Fruit fly (Drosophila melanogaster) whole organism, prepupa: ENCODE measurements around the gene Awh.

Source experiments
- Blimp-1 ChIP-seq: fragments of 200-800 bp; sonication (Bioruptor generic); optimal IDR thresholded peaks from 3 replicates; lab custom pipeline; 2017; ENCODE audit warnings: missing biosample characterization, missing genetic modification characterization, mild to moderate bottlenecking, moderate library complexity, missing genetic modification reagents
- CG10631 ChIP-seq: fragments of 200-800 bp; sonication (Bioruptor generic); optimal IDR thresholded peaks from 2 replicates; lab custom pipeline; 2016; ENCODE audit warnings: missing biosample characterization, missing genetic modification characterization
- CG10669 ChIP-seq: fragments of 200-800 bp; sonication (Bioruptor generic); optimal IDR thresholded peaks from 3 replicates; lab custom pipeline; 2018; ENCODE audit warnings: missing biosample characterization, mild to moderate bottlenecking, missing genetic modification characterization, moderate library complexity
- CG11762 ChIP-seq: fragments of 200-800 bp; sonication (Bioruptor generic); optimal IDR thresholded peaks from 3 replicates; lab custom pipeline; 2016; ENCODE audit warnings: missing biosample characterization, missing genetic modification characterization; ENCODE audit not compliant: insufficient read depth
- CG11902 ChIP-seq: fragments of 200-800 bp; sonication (Bioruptor generic); optimal IDR thresholded peaks from 3 replicates; lab custom pipeline; 2016; ENCODE audit warnings: missing biosample characterization, missing genetic modification characterization
- CG15336 ChIP-seq: fragments of 200-800 bp; sonication (Bioruptor generic); IDR thresholded peaks from 2 replicates; pipeline ENCODE4 v1.3.6; 2022; ENCODE audit warnings: missing biosample characterization, missing genetic modification characterization
- CG3032 ChIP-seq: fragments of 200-800 bp; optimal IDR thresholded peaks from 2 replicates; lab custom pipeline; 2019; ENCODE audit warnings: missing biosample characterization, mild to moderate bottlenecking, missing genetic modification characterization, moderate library complexity
- CG31627 ChIP-seq: fragments of 200-800 bp; sonication (Bioruptor generic); optimal IDR thresholded peaks from 3 replicates; lab custom pipeline; 2016; ENCODE audit warnings: missing biosample characterization, missing genetic modification characterization
- CG32006 ChIP-seq: fragments of 200-800 bp; sonication (Bioruptor generic); optimal IDR thresholded peaks from 3 replicates; lab custom pipeline; 2017; ENCODE audit warnings: missing biosample characterization, mild to moderate bottlenecking, missing genetic modification characterization
- CG34406 ChIP-seq: fragments of 200-800 bp; sonication (Bioruptor generic); optimal IDR thresholded peaks from 3 replicates; lab custom pipeline; 2016; ENCODE audit warnings: missing biosample characterization, missing genetic modification characterization
- CG3919 ChIP-seq: fragments of 200-800 bp; sonication (Bioruptor generic); optimal IDR thresholded peaks from 3 replicates; lab custom pipeline; 2016; ENCODE audit warnings: missing biosample characterization, missing genetic modification characterization
- CG6163 ChIP-seq: fragments of 200-800 bp; sonication (Bioruptor generic); IDR thresholded peaks from 3 replicates; pipeline ENCODE4 v1.3.6; 2022; ENCODE audit warnings: missing biosample characterization, missing genetic modification characterization
- CG6276 ChIP-seq: fragments of 200-800 bp; sonication (Bioruptor generic); optimal IDR thresholded peaks from 2 replicates; lab custom pipeline; 2017; ENCODE audit warnings: missing biosample characterization, mild to moderate bottlenecking, missing genetic modification characterization
- CG6808 ChIP-seq: fragments of 200-800 bp; sonication (Bioruptor generic); optimal IDR thresholded peaks from 3 replicates; lab custom pipeline; 2017; ENCODE audit warnings: missing biosample characterization, missing genetic modification characterization, mild to moderate bottlenecking, moderate library complexity, missing genetic modification reagents
- CG8119 ChIP-seq: fragments of 200-800 bp; sonication (Bioruptor generic); IDR thresholded peaks from 3 replicates; pipeline ENCODE4 v1.3.6; 2022; ENCODE audit warnings: missing biosample characterization, missing genetic modification characterization
- CG8319 ChIP-seq: fragments of 200-800 bp; sonication (Bioruptor generic); optimal IDR thresholded peaks from 3 replicates; lab custom pipeline; 2016; ENCODE audit warnings: missing biosample characterization, missing genetic modification characterization
- CG8632 ChIP-seq: fragments of 200-800 bp; sonication (Bioruptor generic); optimal IDR thresholded peaks from 3 replicates; lab custom pipeline; 2016; ENCODE audit warnings: missing biosample characterization, missing genetic modification characterization
- Eip75B ChIP-seq: fragments of 200-800 bp; sonication (Bioruptor generic); optimal IDR thresholded peaks from 3 replicates; lab custom pipeline; 2016; ENCODE audit warnings: missing biosample characterization, missing genetic modification characterization
- Eip93F ChIP-seq: fragments of 200-800 bp; sonication (Bioruptor generic); optimal IDR thresholded peaks from 2 replicates; lab custom pipeline; 2016; ENCODE audit warnings: missing biosample characterization, mild to moderate bottlenecking, missing genetic modification characterization
- Ets96B ChIP-seq: fragments of 200-800 bp; optimal IDR thresholded peaks from 2 replicates; lab custom pipeline; 2019; ENCODE audit warnings: missing biosample characterization, mild to moderate bottlenecking, missing genetic modification characterization, moderate library complexity
- Gug ChIP-seq: fragments of 200-800 bp; sonication (Bioruptor generic); IDR thresholded peaks from 2 replicates; pipeline ENCODE4 v1.3.6; 2022; ENCODE audit warnings: missing biosample characterization, missing genetic modification characterization
- Hr38 ChIP-seq: sonication (Bioruptor generic); optimal IDR thresholded peaks from 2 replicates; lab custom pipeline; 2016; ENCODE audit warnings: missing biosample characterization, missing genetic modification characterization
- Hr39 ChIP-seq: fragments of 200-800 bp; sonication (Bioruptor generic); optimal IDR thresholded peaks from 2 replicates; lab custom pipeline; 2016; ENCODE audit warnings: missing biosample characterization, missing genetic modification characterization
- Smox ChIP-seq: fragments of 200-800 bp; sonication (Bioruptor generic); optimal IDR thresholded peaks from 3 replicates; lab custom pipeline; 2016; ENCODE audit warnings: missing biosample characterization, missing genetic modification characterization
- Sox102F ChIP-seq: fragments of 200-800 bp; sonication (Bioruptor generic); optimal IDR thresholded peaks from 2 replicates; lab custom pipeline; 2016; ENCODE audit warnings: missing biosample characterization, mild to moderate bottlenecking, missing genetic modification characterization
- Sox15 ChIP-seq: fragments of 200-800 bp; sonication (Bioruptor generic); optimal IDR thresholded peaks from 3 replicates; lab custom pipeline; 2016; ENCODE audit warnings: missing biosample characterization, missing genetic modification characterization
- achi ChIP-seq: fragments of 200-800 bp; sonication (Bioruptor generic); optimal IDR thresholded peaks from 3 replicates; lab custom pipeline; 2016; ENCODE audit warnings: missing biosample characterization, missing genetic modification characterization
- acj6 ChIP-seq: fragments of 200-800 bp; sonication (Bioruptor generic); optimal IDR thresholded peaks from 3 replicates; lab custom pipeline; 2016; ENCODE audit warnings: missing biosample characterization, missing genetic modification characterization
- cyc ChIP-seq: fragments of 200-800 bp; sonication (Bioruptor generic); optimal IDR thresholded peaks from 3 replicates; lab custom pipeline; 2016; ENCODE audit warnings: missing biosample characterization, missing genetic modification characterization
- fd59A ChIP-seq: fragments of 200-800 bp; sonication (Bioruptor generic); optimal IDR thresholded peaks from 2 replicates; lab custom pipeline; 2017; ENCODE audit warnings: missing biosample characterization, mild to moderate bottlenecking, missing genetic modification characterization, missing genetic modification reagents
- lz ChIP-seq: fragments of 200-800 bp; sonication (Bioruptor generic); optimal IDR thresholded peaks from 3 replicates; lab custom pipeline; 2016; ENCODE audit warnings: missing biosample characterization, missing genetic modification characterization
- net ChIP-seq: fragments of 200-800 bp; sonication (Bioruptor generic); optimal IDR thresholded peaks from 3 replicates; lab custom pipeline; 2016; ENCODE audit warnings: missing biosample characterization, missing genetic modification characterization
- pdm3 ChIP-seq: fragments of 200-800 bp; sonication (Bioruptor generic); optimal IDR thresholded peaks from 3 replicates; lab custom pipeline; 2016; ENCODE audit warnings: missing biosample characterization, missing genetic modification characterization
- ss ChIP-seq, 2 experiments: fragments of 200-800 bp; sonication (Bioruptor generic); optimal IDR thresholded peaks; 2 replicates in 1 of 2; 3 replicates in 1 of 2; lab custom pipeline; 2017 to 2018; ENCODE audit warnings: mild to moderate bottlenecking in 2 of 2, missing biosample characterization in 2 of 2, missing genetic modification characterization in 2 of 2, moderate library complexity in 1 of 2
- vri ChIP-seq: fragments of 200-800 bp; sonication (Bioruptor generic); optimal IDR thresholded peaks from 3 replicates; lab custom pipeline; 2016; ENCODE audit warnings: missing biosample characterization, mild to moderate bottlenecking, missing genetic modification characterization

Awh gene

DNA sequence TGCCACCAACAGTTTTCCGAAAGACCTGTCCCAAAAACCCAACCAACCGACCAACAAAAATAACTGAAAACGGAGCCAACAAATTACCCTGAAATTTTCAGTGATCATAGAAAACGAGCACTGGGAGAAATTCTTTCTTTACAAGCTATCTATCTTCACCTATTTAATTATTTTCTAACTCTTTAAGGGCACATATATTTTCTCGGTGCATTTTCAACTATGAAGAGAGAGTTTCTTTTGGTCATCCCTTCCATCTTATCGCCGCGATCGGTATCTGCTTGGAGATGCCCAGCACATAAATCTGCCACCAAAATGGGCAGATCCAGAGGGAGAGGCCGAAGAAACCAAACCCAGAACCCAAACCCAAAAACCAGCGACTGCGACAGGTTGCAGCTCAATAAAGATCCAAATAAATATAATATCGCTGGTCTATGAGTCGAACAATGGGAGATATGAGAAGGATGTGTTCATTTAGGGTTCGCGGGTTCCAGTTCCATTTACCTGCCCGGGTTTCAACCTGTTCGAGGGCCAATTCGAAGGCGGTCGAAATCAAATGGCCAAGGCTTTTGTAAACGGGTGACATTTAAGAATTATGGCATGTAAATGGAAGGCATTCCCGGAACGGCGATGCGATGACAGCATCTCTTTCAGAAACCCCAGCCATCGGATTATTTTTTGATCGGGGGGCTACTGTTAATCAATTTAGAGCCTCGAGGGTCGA is 2.9 kb upstream of the Awh start:
- TF ChIP-seq CG8319 (GFP tag; lab: Kevin White, UChicago) (no peak), fd59A (GFP tag; lab: Kevin White, UChicago) (no peak), CG3919 (GFP tag; lab: Kevin White, UChicago) (no peak), lz (GFP tag; lab: Kevin White, UChicago) (no peak), Hr39 (GFP tag; lab: Kevin White, UChicago) (no peak), CG6276 (no peak), Smox (GFP tag; lab: Kevin White, UChicago) (no peak)
- TF ChIP-seq, all 60 proteins: peak for 0

DNA sequence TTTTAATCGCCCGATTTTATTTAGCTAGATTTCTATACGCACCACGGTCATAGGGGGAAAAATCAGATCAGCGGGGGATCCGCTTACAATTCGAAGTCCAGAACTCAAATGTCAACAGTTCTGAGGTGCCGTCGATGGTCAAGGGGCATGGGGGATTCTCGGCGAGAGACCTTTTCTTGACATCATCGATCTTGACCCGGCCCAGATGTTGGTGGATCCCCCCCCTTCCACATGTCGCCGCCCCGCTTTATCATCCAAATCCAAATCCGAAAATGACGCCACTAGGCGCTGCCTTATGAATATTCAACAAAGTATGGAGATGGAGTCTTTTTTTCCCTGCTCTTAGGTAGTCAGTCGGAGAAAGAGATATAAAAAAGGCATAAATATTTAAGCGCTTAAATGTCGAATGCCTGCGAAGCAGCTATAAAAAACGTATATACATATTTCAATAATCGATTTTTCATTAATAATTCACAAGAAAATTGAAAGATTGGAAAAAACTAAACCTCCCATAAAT is 1.9 kb downstream of the Awh start:
- TF ChIP-seq CG11902 (GFP tag; lab: Kevin White, UChicago) (no peak), CG32006 (GFP tag; lab: Kevin White, UChicago) (no peak)

DNA sequence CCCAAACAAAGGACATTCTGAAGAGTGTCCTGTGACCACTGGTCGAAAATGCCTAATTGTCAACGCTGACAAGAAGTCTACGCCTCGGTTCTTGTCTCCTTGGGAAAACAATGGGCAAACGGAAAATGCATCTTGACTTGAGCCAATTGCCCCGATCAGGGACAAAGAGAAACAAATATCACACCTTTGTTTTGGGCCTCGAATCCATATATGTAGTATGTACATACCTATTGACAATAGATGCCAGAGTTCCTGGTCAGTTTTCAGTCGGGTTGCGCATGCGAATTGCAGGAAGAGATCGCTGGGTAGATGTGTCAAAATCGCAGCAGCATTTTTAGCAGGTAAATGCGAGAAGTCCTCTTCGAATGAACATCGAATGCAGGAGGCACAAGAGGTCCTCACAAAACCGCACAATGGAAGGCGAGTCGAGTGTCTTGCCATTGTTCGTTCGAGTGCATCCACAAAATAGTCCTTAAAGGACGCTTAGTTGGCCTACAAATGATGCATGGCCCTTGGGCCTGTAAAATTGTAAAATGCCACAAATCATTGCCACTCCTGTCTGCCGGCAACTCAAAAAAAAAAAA is 2.8 kb downstream of the Awh start:
- TF ChIP-seq Ets96B (tag; lab: Kevin White, UChicago) (no peak), fd59A (GFP tag; lab: Kevin White, UChicago) (no peak), Sox15 (GFP tag; lab: Kevin White, UChicago) (no peak), CG8119 (GFP tag; lab: Robert Waterston, UW) (no peak), CG10669 (no peak), Hr38 (GFP tag; lab: Kevin White, UChicago) (no peak)

DNA sequence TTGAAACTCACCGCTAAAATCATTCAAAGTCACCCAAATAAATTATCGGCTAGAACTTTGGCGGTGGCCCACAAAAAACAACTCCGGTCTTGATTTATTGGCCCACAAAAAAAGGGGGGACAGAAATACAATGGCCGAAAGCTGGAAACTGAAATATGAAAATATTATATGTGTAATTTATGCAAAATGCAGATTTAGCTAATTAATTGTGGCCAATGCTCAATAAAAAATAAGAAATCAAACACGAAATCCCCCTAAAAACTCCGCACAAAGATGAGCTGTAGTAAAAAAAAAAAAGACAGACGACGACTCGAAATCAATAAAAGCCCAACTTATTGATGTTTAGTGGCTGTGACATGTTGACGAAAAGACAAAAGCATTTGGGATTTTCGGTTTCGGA is 3.8 kb downstream of the Awh start:
- TF ChIP-seq Smox (GFP tag; lab: Kevin White, UChicago): no peak
- TF ChIP-seq pdm3: no peak
- TF ChIP-seq CG6163 (GFP tag; lab: Robert Waterston, UW): no peak
- TF ChIP-seq lz (GFP tag; lab: Kevin White, UChicago): no peak
- no peak for TF ChIP-seq CG6276
- TF ChIP-seq CG32006 (GFP tag; lab: Kevin White, UChicago): no peak
- TF ChIP-seq net: no peak
- no peak for TF ChIP-seq ss (GFP tag; optimal IDR thresholded peaks at IDR 0.05; lab: Kevin White, UChicago)
- TF ChIP-seq achi (GFP tag; lab: Kevin White, UChicago): no peak
- TF ChIP-seq CG10669: no peak
- TF ChIP-seq CG34406: no peak
- no peak for TF ChIP-seq Eip93F (GFP tag; lab: Kevin White, UChicago)
- no peak for TF ChIP-seq CG8632 (GFP tag; lab: Kevin White, UChicago)
- TF ChIP-seq CG15336: no peak
- no peak for TF ChIP-seq Blimp-1 (GFP tag; lab: Kevin White, UChicago)
- TF ChIP-seq CG31627 (GFP tag; lab: Kevin White, UChicago): no peak
- no peak for TF ChIP-seq CG3032 (tag; lab: Kevin White, UChicago)
- no peak for TF ChIP-seq fd59A (GFP tag; lab: Kevin White, UChicago)
- TF ChIP-seq, all 60 proteins: peak for 0

DNA sequence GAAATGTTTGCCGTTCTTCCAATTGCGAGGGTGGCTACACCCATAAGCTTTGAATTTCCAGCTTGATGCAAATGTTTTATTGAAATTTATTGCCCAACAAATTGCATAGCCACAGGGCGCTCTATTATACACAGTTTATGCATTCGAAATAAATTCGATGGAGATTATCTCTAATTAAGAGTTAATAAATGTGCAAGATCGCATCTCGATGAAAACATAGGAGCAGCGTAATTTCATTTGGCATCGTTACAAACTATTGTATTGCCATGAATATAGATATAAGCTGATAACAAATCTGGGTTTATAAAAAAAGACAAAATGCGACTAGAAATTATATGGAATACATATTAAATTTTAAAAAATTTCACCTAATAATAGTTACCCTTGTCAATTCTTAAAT is 4.5 kb downstream of the Awh start:
- no peak for TF ChIP-seq CG6808 (GFP tag; lab: Kevin White, UChicago)
- no peak for TF ChIP-seq CG8319 (GFP tag; lab: Kevin White, UChicago)
- no peak for TF ChIP-seq CG8119 (GFP tag; lab: Robert Waterston, UW)
- no peak for TF ChIP-seq CG10631
- no peak for TF ChIP-seq Sox15 (GFP tag; lab: Kevin White, UChicago)

DNA sequence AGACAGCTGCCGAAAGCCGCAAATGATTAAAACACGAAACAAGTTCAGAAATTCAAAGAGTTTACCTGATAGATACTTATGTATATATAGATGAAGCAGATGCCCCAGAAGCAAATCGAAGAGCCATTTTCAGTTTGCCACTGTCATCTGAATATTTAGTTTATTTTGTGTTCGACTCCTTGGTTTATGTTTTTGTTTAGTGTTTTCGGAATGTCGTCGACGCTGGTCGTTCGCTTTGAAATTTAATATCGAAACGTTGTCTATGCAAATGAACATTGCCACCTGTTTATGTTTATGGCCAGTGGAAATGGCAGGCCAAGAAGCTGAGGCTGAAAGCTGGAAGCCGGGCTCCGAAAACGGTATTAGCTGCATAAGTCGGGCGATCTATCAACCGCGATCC is 5.0 kb downstream of the Awh start:
- no peak for TF ChIP-seq Gug (GFP tag; lab: Robert Waterston, UW)
- no peak for TF ChIP-seq vri (GFP tag; lab: Kevin White, UChicago)
- no peak for TF ChIP-seq lz (GFP tag; lab: Kevin White, UChicago)
- no peak for TF ChIP-seq acj6 (GFP tag; lab: Kevin White, UChicago)
- TF ChIP-seq cyc (GFP tag; lab: Kevin White, UChicago): no peak
- TF ChIP-seq Sox102F (GFP tag; lab: Kevin White, UChicago): no peak
- TF ChIP-seq pdm3: no peak
- no peak for TF ChIP-seq Eip93F (GFP tag; lab: Kevin White, UChicago)
- TF ChIP-seq Eip75B (GFP tag; lab: Kevin White, UChicago): no peak
- no peak for TF ChIP-seq CG10631
- TF ChIP-seq CG11762 (GFP tag; lab: Kevin White, UChicago): no peak
